Fruit fly (Drosophila melanogaster) whole organism, larva: Measurements from ENCODE around the gene CG31076.

Experiments used
- noc ChIP-seq: fragments of 200-800 bp; sonication (Bioruptor generic); optimal IDR thresholded peaks from 3 replicates; lab custom pipeline; 2019; ENCODE audit warnings: missing biosample characterization, mild to moderate bottlenecking, missing genetic modification characterization, moderate library complexity

Gene CG31076

dm6 chr3R:26956376-26957062 is 33.1 kb downstream of the CG31076 start:
- TF ChIP-seq noc (tag; lab: Kevin White, UChicago), result no peak

dm6 chr3R:26955527-26955926 is 34.1 kb downstream of the CG31076 start:
- no peak for TF ChIP-seq noc (tag; lab: Kevin White, UChicago)

- TF ChIP-seq noc (tag; lab: Kevin White, UChicago), result peak; percentile 64
Measured at dm6 chr3R:26954020-26954672, 35.5 kb downstream of the CG31076 start.

dm6 chr3R:26953478-26953874 is 36.2 kb downstream of the CG31076 start:
- TF ChIP-seq noc (tag; lab: Kevin White, UChicago), result peak; percentile 61

dm6 chr3R:26952857-26953477 is 36.7 kb downstream of the CG31076 start:
- no peak for TF ChIP-seq noc (tag; lab: Kevin White, UChicago)

- peak; percentile 74 for TF ChIP-seq noc (tag; lab: Kevin White, UChicago)
Measured at dm6 chr3R:26952200-26952856, 37.3 kb downstream of the CG31076 start.

dm6 chr3R:26947296-26947880 is 42.3 kb downstream of the CG31076 start, which contains the start of gene Spag1:
Spag1 (plus strand) TSS chr3R:26947830.
- TF ChIP-seq noc (tag; lab: Kevin White, UChicago), result peak; percentile 54

- no peak for TF ChIP-seq noc (tag; lab: Kevin White, UChicago)
Measured at dm6 chr3R:26945233-26945632, 44.4 kb downstream of the CG31076 start, which contains the start of gene CG14252. CG14252 (plus strand) TSS chr3R:26945534.
